Fruit fly (Drosophila melanogaster): ENCODE data around the gene CG43208.

Gene CG43208

dm6 chr3R:13319873-13320272 lies 16.6 kb downstream of the CG43208 start (continued):
- TF ChIP-seq CG6854 (GFP tag; optimal IDR thresholded peaks at IDR 0.05) (no peak), CG3032 (tag; optimal IDR thresholded peaks at IDR 0.05) (no peak), CG32006 (GFP tag; optimal IDR thresholded peaks at IDR 0.05) (no peak), fd59A (GFP tag; optimal IDR thresholded peaks at IDR 0.05) (no peak), Smox (GFP tag; optimal IDR thresholded peaks at IDR 0.05) (no peak), CG3919 (GFP tag; optimal IDR thresholded peaks at IDR 0.05) (peak; percentile 40), lz (GFP tag; optimal IDR thresholded peaks at IDR 0.05) (no peak), CG11294 (GFP tag; IDR thresholded peaks at IDR 0.05) (no peak), ss (GFP tag; optimal IDR thresholded peaks at IDR 0.05) (no peak), OdsH (GFP tag; optimal IDR thresholded peaks at IDR 0.05) (no peak), CG6808 (GFP tag; optimal IDR thresholded peaks at IDR 0.05) (no peak), CG15336 (GFP tag; IDR thresholded peaks at IDR 0.05) (no peak), CG8319 (GFP tag; optimal IDR thresholded peaks at IDR 0.05) (no peak), salr (GFP tag; optimal IDR thresholded peaks at IDR 0.05) (peak in 1 of 2 experiments; percentile 8), dsx (GFP tag; optimal IDR thresholded peaks at IDR 0.05; ENCODE audit: poor library complexity, severe bottlenecking) (no peak), dac (GFP tag; optimal IDR thresholded peaks at IDR 0.05) (no peak), CG34406 (GFP tag; optimal IDR thresholded peaks at IDR 0.05) (peak; percentile 29), CG8119 (GFP tag; IDR thresholded peaks at IDR 0.05) (no peak)

- TF ChIP-seq CG10669 (GFP tag; optimal IDR thresholded peaks at IDR 0.05): no peak
- TF ChIP-seq pdm3 (GFP tag; optimal IDR thresholded peaks at IDR 0.05): no peak
- no peak for TF ChIP-seq CG10631 (GFP tag; optimal IDR thresholded peaks at IDR 0.05)
- no peak for TF ChIP-seq Eip75B (GFP tag; optimal IDR thresholded peaks at IDR 0.05)
- no peak for TF ChIP-seq CG3032 (tag; optimal IDR thresholded peaks at IDR 0.05)
- no peak for TF ChIP-seq CG11762 (GFP tag; optimal IDR thresholded peaks at IDR 0.05; ENCODE audit: insufficient read depth)
- TF ChIP-seq vri (GFP tag; optimal IDR thresholded peaks at IDR 0.05): no peak
- TF ChIP-seq Smox (GFP tag; optimal IDR thresholded peaks at IDR 0.05): no peak
- no peak for TF ChIP-seq CG8632 (GFP tag; optimal IDR thresholded peaks at IDR 0.05)
- TF ChIP-seq acj6 (GFP tag; optimal IDR thresholded peaks at IDR 0.05): no peak
- TF ChIP-seq dsx (GFP tag; optimal IDR thresholded peaks at IDR 0.05; ENCODE audit: poor library complexity, severe bottlenecking): no peak
- TF ChIP-seq OdsH (GFP tag; optimal IDR thresholded peaks at IDR 0.05): no peak
- TF ChIP-seq Eip78C (GFP tag): no peak
Observed at dm6 chr3R:13333031-13333430, 29.8 kb downstream of the CG43208 start.

dm6 chr3R:13334007-13334406 lies 30.8 kb downstream of the CG43208 start, which contains the start of gene PK2-R2:
PK2-R2 (minus strand) TSS chr3R:13334166.
- TF ChIP-seq Sox14 (GFP tag; optimal IDR thresholded peaks at IDR 0.05) (no peak), CG11294 (GFP tag; IDR thresholded peaks at IDR 0.05) (no peak), cyc (GFP tag; optimal IDR thresholded peaks at IDR 0.05) (no peak), OdsH (GFP tag; optimal IDR thresholded peaks at IDR 0.05) (no peak), esn (GFP tag; optimal IDR thresholded peaks at IDR 0.05) (no peak), dsx (GFP tag; optimal IDR thresholded peaks at IDR 0.05; ENCODE audit: poor library complexity, severe bottlenecking) (no peak), lz (GFP tag; optimal IDR thresholded peaks at IDR 0.05) (no peak), Hr4 (GFP tag; optimal IDR thresholded peaks at IDR 0.05) (no peak), CG1621 (tag; optimal IDR thresholded peaks at IDR 0.05) (no peak), spab (GFP tag; optimal IDR thresholded peaks at IDR 0.05) (no peak), CG7368 (GFP tag; optimal IDR thresholded peaks at IDR 0.05) (no peak), CG34406 (GFP tag; optimal IDR thresholded peaks at IDR 0.05) (no peak), fd59A (GFP tag; optimal IDR thresholded peaks at IDR 0.05) (no peak), ss (GFP tag; optimal IDR thresholded peaks at IDR 0.05) (no peak), Hr38 (GFP tag; optimal IDR thresholded peaks at IDR 0.05) (no peak), Lpt (GFP tag; optimal IDR thresholded peaks at IDR 0.05) (no peak)

- TF ChIP-seq dac (GFP tag; optimal IDR thresholded peaks at IDR 0.05) (no peak), Met (GFP tag; optimal IDR thresholded peaks at IDR 0.05) (no peak), Lpt (GFP tag; optimal IDR thresholded peaks at IDR 0.05) (no peak), Sox14 (GFP tag; optimal IDR thresholded peaks at IDR 0.05) (no peak), Eip93F (GFP tag; optimal IDR thresholded peaks at IDR 0.05) (no peak), achi (GFP tag; optimal IDR thresholded peaks at IDR 0.05) (no peak), CG34406 (GFP tag; optimal IDR thresholded peaks at IDR 0.05) (no peak), CG6276 (GFP tag; optimal IDR thresholded peaks at IDR 0.05) (no peak), CG7368 (GFP tag; optimal IDR thresholded peaks at IDR 0.05) (no peak), fd85E (GFP tag; optimal IDR thresholded peaks at IDR 0.05) (no peak), CG9139 (GFP tag; optimal IDR thresholded peaks at IDR 0.05) (no peak), CG6163 (GFP tag; IDR thresholded peaks at IDR 0.05) (no peak), CG11762 (GFP tag; optimal IDR thresholded peaks at IDR 0.05; ENCODE audit: insufficient read depth) (no peak), Hr39 (GFP tag; optimal IDR thresholded peaks at IDR 0.05) (no peak), Ets96B (tag; optimal IDR thresholded peaks at IDR 0.05) (no peak), CG3032 (tag; optimal IDR thresholded peaks at IDR 0.05) (no peak), CG10631 (GFP tag; optimal IDR thresholded peaks at IDR 0.05) (no peak), salr (GFP tag; optimal IDR thresholded peaks at IDR 0.05) (no peak), pdm3 (GFP tag; optimal IDR thresholded peaks at IDR 0.05) (no peak), CG15336 (GFP tag; IDR thresholded peaks at IDR 0.05) (no peak)
Observed at dm6 chr3R:13338030-13338429, 34.8 kb downstream of the CG43208 start, which contains the start of gene PK2-R1. PK2-R1 (plus strand) TSS chr3R:13338330.
